Fruit fly (Drosophila melanogaster): ENCODE data around the gene QIL1.

QIL1 gene

dm6 chr3L:17415967-17416749, 49.6 kb upstream of the QIL1 start (continued):
- peak; percentile 49 for TF ChIP-seq Met (GFP tag; optimal IDR thresholded peaks at IDR 0.05)
- TF ChIP-seq CG34406 (GFP tag; optimal IDR thresholded peaks at IDR 0.05): peak; percentile 70
- peak; percentile 86 for TF ChIP-seq CG3032 (tag; optimal IDR thresholded peaks at IDR 0.05)
- no peak for TF ChIP-seq CG6854 (GFP tag; optimal IDR thresholded peaks at IDR 0.05)
- peak; percentile 20 for TF ChIP-seq Sox102F (GFP tag; optimal IDR thresholded peaks at IDR 0.05)
- TF ChIP-seq Blimp-1 (GFP tag; optimal IDR thresholded peaks at IDR 0.05): no peak
- TF ChIP-seq acj6 (GFP tag; optimal IDR thresholded peaks at IDR 0.05): peak; percentile 73
- TF ChIP-seq CG11294 (GFP tag; IDR thresholded peaks at IDR 0.05): no peak
- TF ChIP-seq CG10669 (GFP tag; optimal IDR thresholded peaks at IDR 0.05): peak; percentile 91
- no peak for TF ChIP-seq vri (GFP tag; optimal IDR thresholded peaks at IDR 0.05)
- peak; percentile 84 for TF ChIP-seq fd59A (GFP tag; optimal IDR thresholded peaks at IDR 0.05)
- peak; percentile 78 for TF ChIP-seq CG3919 (GFP tag; optimal IDR thresholded peaks at IDR 0.05)

dm6 chr3L:17419103-17419741, 46.5 kb upstream of the QIL1 start:
- TF ChIP-seq dac (GFP tag; optimal IDR thresholded peaks at IDR 0.05): no peak
- TF ChIP-seq eg (GFP tag; IDR thresholded peaks at IDR 0.05): 0 out of 3 replicates have a peak, but pooled peaks have one; percentile 7
- peak; percentile 37 for TF ChIP-seq Eip78C (GFP tag)
- TF ChIP-seq CG6163 (GFP tag; IDR thresholded peaks at IDR 0.05): 0 out of 3 replicates have a peak, but pooled peaks have one; percentile 36
- peak; percentile 81 for TF ChIP-seq fkh (GFP tag; optimal IDR thresholded peaks at IDR 0.05)

- TF ChIP-seq spab (GFP tag; optimal IDR thresholded peaks at IDR 0.05) (peak; percentile 83), fkh (GFP tag; optimal IDR thresholded peaks at IDR 0.05) (no peak), CG6792 (GFP tag; optimal IDR thresholded peaks at IDR 0.05) (peak; percentile 88), CG4318 (GFP tag; optimal IDR thresholded peaks at IDR 0.05) (peak; percentile 50), Blimp-1 (GFP tag; optimal IDR thresholded peaks at IDR 0.05) (peak; percentile 34), CG3919 (GFP tag; optimal IDR thresholded peaks at IDR 0.05) (peak; percentile 79), CG8632 (GFP tag; optimal IDR thresholded peaks at IDR 0.05) (peak; percentile 84), CG10631 (GFP tag; optimal IDR thresholded peaks at IDR 0.05) (peak; percentile 83), CG3032 (tag; optimal IDR thresholded peaks at IDR 0.05) (peak; percentile 84), fd85E (GFP tag; optimal IDR thresholded peaks at IDR 0.05) (peak; percentile 28), CG7368 (GFP tag; optimal IDR thresholded peaks at IDR 0.05) (peak; percentile 70), Smox (GFP tag; optimal IDR thresholded peaks at IDR 0.05) (peak; percentile 81), achi (GFP tag; optimal IDR thresholded peaks at IDR 0.05) (peak; percentile 84), Sox14 (GFP tag; optimal IDR thresholded peaks at IDR 0.05) (peak; percentile 86), Eip93F (GFP tag; optimal IDR thresholded peaks at IDR 0.05) (peak; percentile 58), vri (GFP tag; optimal IDR thresholded peaks at IDR 0.05) (peak; percentile 47), Ets96B (tag; optimal IDR thresholded peaks at IDR 0.05) (peak; percentile 85), Eip75B (GFP tag; optimal IDR thresholded peaks at IDR 0.05) (peak; percentile 82), Hr39 (GFP tag; optimal IDR thresholded peaks at IDR 0.05) (peak; percentile 82), CG6854 (GFP tag; optimal IDR thresholded peaks at IDR 0.05) (peak; percentile 22), CG6163 (GFP tag; IDR thresholded peaks at IDR 0.05) (no peak; the same call in 1 of the 3 replicates), CG32006 (GFP tag; optimal IDR thresholded peaks at IDR 0.05) (peak; percentile 68), CG6808 (GFP tag; optimal IDR thresholded peaks at IDR 0.05) (peak; percentile 87), net (GFP tag; optimal IDR thresholded peaks at IDR 0.05) (peak; percentile 61), Hr38 (GFP tag; optimal IDR thresholded peaks at IDR 0.05) (no peak), CG11294 (GFP tag; IDR thresholded peaks at IDR 0.05) (no peak), topi (GFP tag; optimal IDR thresholded peaks at IDR 0.05) (peak; percentile 88), Hr4 (GFP tag; optimal IDR thresholded peaks at IDR 0.05) (peak; percentile 57), acj6 (GFP tag; optimal IDR thresholded peaks at IDR 0.05) (peak; percentile 84), Eip78C (GFP tag) (peak; percentile 98), CG8119 (GFP tag; IDR thresholded peaks at IDR 0.05) (peak; percentile 33; the same call in 1 of the 3 replicates), CG8319 (GFP tag; optimal IDR thresholded peaks at IDR 0.05) (peak; percentile 75), CG31627 (GFP tag; optimal IDR thresholded peaks at IDR 0.05) (peak; percentile 82), ss (GFP tag; optimal IDR thresholded peaks at IDR 0.05) (peak; percentile 65 to 87), Sox15 (GFP tag; optimal IDR thresholded peaks at IDR 0.05) (peak; percentile 77), Ets21C (GFP tag; optimal IDR thresholded peaks at IDR 0.05) (peak; percentile 81), eg (GFP tag; IDR thresholded peaks at IDR 0.05) (0 out of 3 replicates have a peak, but pooled peaks have one; percentile 13)
Measured at dm6 chr3L:17420610-17421194, 45.0 kb upstream of the QIL1 start.

Data from whole organism, prepupa.